Worm (Caenorhabditis elegans) whole organism, L2 larva: ENCODE results near the gene fbxa-19.

Source experiments
- ama-1 ChIP-seq: fragments of 150-350 bp; optimal IDR thresholded peaks from 2 replicates; lab custom pipeline; 2018; ENCODE audit warnings: inconsistent platforms
- egl-27 ChIP-seq: sonication (generic microtip); optimal IDR thresholded peaks from 3 replicates; lab custom pipeline; 2017; ENCODE audit warnings: missing biosample characterization, missing genetic modification reagents, missing genetic modification characterization
- elt-3 ChIP-seq: sonication (generic microtip); optimal IDR thresholded peaks from 2 replicates; lab custom pipeline; 2017; ENCODE audit warnings: missing biosample characterization, missing genetic modification characterization
- lin-39 ChIP-seq: fragments of 150-350 bp; optimal IDR thresholded peaks from 2 replicates; lab custom pipeline; 2014; ENCODE audit warnings: missing biosample characterization, missing genetic modification reagents, missing genetic modification characterization
- mab-5 ChIP-seq: fragments of 150-350 bp; optimal IDR thresholded peaks from 2 replicates; lab custom pipeline; 2014; ENCODE audit warnings: missing biosample characterization, missing genetic modification characterization
- mdl-1 ChIP-seq, 2 experiments: fragments of 150-350 bp in 1 of 2; sonication (generic microtip) in 1 of 2; optimal IDR thresholded peaks; 2 replicates each; lab custom pipeline; 2017; ENCODE audit warnings: missing biosample characterization in 2 of 2, missing genetic modification characterization in 2 of 2
- nhr-77 ChIP-seq: fragments of 150-350 bp; optimal IDR thresholded peaks from 2 replicates; lab custom pipeline; 2014; ENCODE audit warnings: missing biosample characterization, missing genetic modification characterization
- ztf-4 ChIP-seq: fragments of 150-350 bp; optimal IDR thresholded peaks from 2 replicates; lab custom pipeline; 2014; ENCODE audit warnings: missing biosample characterization, missing genetic modification characterization

DNA sequence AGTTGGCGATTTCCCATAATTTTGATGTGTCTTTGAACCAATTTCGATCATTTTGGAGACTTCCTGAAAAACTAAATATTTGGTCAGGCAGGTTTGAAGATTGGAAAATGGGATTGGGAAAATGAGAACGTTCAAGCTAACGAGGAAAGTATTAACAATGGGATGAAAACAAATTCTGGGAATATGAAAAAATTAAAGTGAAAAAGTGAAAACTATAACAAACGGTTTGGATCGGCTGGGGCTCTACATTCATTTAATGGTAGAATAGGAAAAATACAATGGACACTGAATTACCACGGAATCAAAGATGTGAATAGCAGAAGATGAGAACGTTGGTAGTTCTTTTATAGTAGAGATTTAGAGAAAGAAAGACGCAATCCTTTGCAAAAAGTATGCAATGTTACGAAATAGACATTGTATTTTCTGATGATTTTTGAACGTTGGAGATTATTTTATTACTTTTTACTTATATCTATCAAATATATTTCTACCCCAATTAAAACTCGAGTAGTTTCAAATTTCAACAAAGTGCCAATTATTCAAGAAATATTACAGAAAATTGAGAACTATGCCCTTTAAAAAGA lies 26.6 kb upstream of the fbxa-19 start, which contains the start of gene fbxa-50:
- TF ChIP-seq elt-3, result no peak
- TF ChIP-seq ama-1, result no peak
- TF ChIP-seq egl-27 (tag; lab: Kevin White, UChicago), result no peak
- TF ChIP-seq ztf-4 (tag; lab: Kevin White, UChicago), result no peak
- no peak for TF ChIP-seq nhr-77 (tag; lab: Kevin White, UChicago)
- no peak for TF ChIP-seq mdl-1 (tag; optimal IDR thresholded peaks at IDR 0.05; lab: Kevin White, UChicago)
- no peak for TF ChIP-seq lin-39 (tag; lab: Kevin White, UChicago)
- no peak for TF ChIP-seq mab-5 (tag; lab: Kevin White, UChicago)
